Comparison of ENCODE assay signal across 1 fruit fly cellular context in genomic region chr3L:704661-705543, dm6.
TF ChIP-seq lines count a peak whose summit lies in the region.

No protein-coding gene starts in this region.

TF ChIP-seq in whole organism, embryonic, 481 proteins besides CTCF, POLR2A, EP300 and RAD21 (continued from another document and continues in another):
- peak; percentile 45; the same call in 1 of the 2 replicates for TF ChIP-seq CG31441 (GFP tag; IDR thresholded peaks at IDR 0.05; lab: Robert Waterston, UW)
- no peak for TF ChIP-seq slou (GFP tag; optimal IDR thresholded peaks at IDR 0.05; lab: Kevin White, UChicago)
- no peak for TF ChIP-seq chn (GFP tag; optimal IDR thresholded peaks at IDR 0.05; lab: Kevin White, UChicago)
- TF ChIP-seq schlank (tag; optimal IDR thresholded peaks at IDR 0.05; lab: Kevin White, UChicago), result no peak
- TF ChIP-seq eyg (GFP tag; optimal IDR thresholded peaks at IDR 0.05; lab: Kevin White, UChicago), result no peak
- TF ChIP-seq Sox100B (GFP tag; optimal IDR thresholded peaks at IDR 0.05; lab: Kevin White, UChicago), result no peak
- TF ChIP-seq Gsc (GFP tag; IDR thresholded peaks at IDR 0.05; lab: Robert Waterston, UW), result no peak
- TF ChIP-seq Ada2b (GFP tag; IDR thresholded peaks at IDR 0.05; lab: Robert Waterston, UW), result peak; percentile 76
- TF ChIP-seq CG3065 (GFP tag; optimal IDR thresholded peaks at IDR 0.05; lab: Kevin White, UChicago), result no peak
- TF ChIP-seq CG14050 (GFP tag; IDR thresholded peaks at IDR 0.05; lab: Robert Waterston, UW), result no peak
- TF ChIP-seq salm (tag; optimal IDR thresholded peaks at IDR 0.05; lab: Kevin White, UChicago), result no peak
- TF ChIP-seq CG8290 (GFP tag; optimal IDR thresholded peaks at IDR 0.05; lab: Kevin White, UChicago), result no peak
- no peak for TF ChIP-seq CG8290 (tag; optimal IDR thresholded peaks at IDR 0.05; lab: Kevin White, UChicago)
- 0 out of 3 replicates have a peak, but pooled peaks have one; percentile 26 for TF ChIP-seq CG2889 (GFP tag; IDR thresholded peaks at IDR 0.05; lab: Robert Waterston, UW)
- peak; percentile 28 for TF ChIP-seq lab (GFP tag; optimal IDR thresholded peaks at IDR 0.05; lab: Kevin White, UChicago)
- TF ChIP-seq CG32772 (GFP tag; IDR thresholded peaks at IDR 0.05; lab: Robert Waterston, UW), result no peak
- TF ChIP-seq CG12299 (tag; optimal IDR thresholded peaks at IDR 0.05; lab: Kevin White, UChicago), result no peak
- TF ChIP-seq TFAM (GFP tag; optimal IDR thresholded peaks at IDR 0.05; lab: Kevin White, UChicago), result no peak
- no peak for TF ChIP-seq pho (GFP tag; optimal IDR thresholded peaks at IDR 0.05; lab: Kevin White, UChicago)
- TF ChIP-seq ftz-f1 (GFP tag; optimal IDR thresholded peaks at IDR 0.05; lab: Kevin White, UChicago), result no peak
- TF ChIP-seq klu (GFP tag; IDR thresholded peaks at IDR 0.05; lab: Robert Waterston, UW), result 0 out of 2 replicates have a peak, but pooled peaks have one; percentile 38
- peak; percentile 37 for TF ChIP-seq CG12391 (tag; optimal IDR thresholded peaks at IDR 0.05; lab: Kevin White, UChicago)
- peak; percentile 10 for TF ChIP-seq CG2712 (tag; optimal IDR thresholded peaks at IDR 0.05; lab: Kevin White, UChicago)
- peak; percentile 57; the same call in 1 of the 2 replicates for TF ChIP-seq CG32532 (GFP tag; IDR thresholded peaks at IDR 0.05; lab: Robert Waterston, UW)
- TF ChIP-seq sqz (GFP tag; optimal IDR thresholded peaks at IDR 0.05; lab: Kevin White, UChicago), result no peak
- peak; percentile 44 for TF ChIP-seq CG11504 (tag; optimal IDR thresholded peaks at IDR 0.05; lab: Kevin White, UChicago)
- no peak for TF ChIP-seq Sin3A (optimal IDR thresholded peaks at IDR 0.05; lab: Kevin White, UChicago)
- no peak for TF ChIP-seq CG5953 (GFP tag; IDR thresholded peaks at IDR 0.05; lab: Robert Waterston, UW)
- TF ChIP-seq CG4328 (GFP tag; optimal IDR thresholded peaks at IDR 0.05; lab: Kevin White, UChicago), result no peak
- no peak for TF ChIP-seq al (GFP tag; IDR thresholded peaks at IDR 0.05; lab: Robert Waterston, UW)
- no peak for TF ChIP-seq prd (optimal IDR thresholded peaks at IDR 0.05; lab: Kevin White, UChicago)
- peak; percentile 57; the same call in 1 of the 3 replicates for TF ChIP-seq prd (GFP tag; IDR thresholded peaks at IDR 0.05; lab: Robert Waterston, UW)
- TF ChIP-seq Fer1 (GFP tag; optimal IDR thresholded peaks at IDR 0.05; lab: Kevin White, UChicago), result peak; percentile 3
- peak; percentile 46; the same call in 2 of the 3 replicates for TF ChIP-seq zfh1 (GFP tag; IDR thresholded peaks at IDR 0.05; lab: Robert Waterston, UW)
- TF ChIP-seq CG13123 (GFP tag; optimal IDR thresholded peaks at IDR 0.05; lab: Kevin White, UChicago), result no peak
- TF ChIP-seq hb (GFP tag; IDR thresholded peaks at IDR 0.05; lab: Robert Waterston, UW; ENCODE audit: partially characterized antibody), result no peak
- no peak for TF ChIP-seq Doc3 (GFP tag; IDR thresholded peaks at IDR 0.05; lab: Robert Waterston, UW; ENCODE audit: partially characterized antibody)
- no peak for TF ChIP-seq jigr1 (GFP tag; IDR thresholded peaks at IDR 0.05; lab: Robert Waterston, UW)
- no peak for TF ChIP-seq Hey (tag; optimal IDR thresholded peaks at IDR 0.05; lab: Kevin White, UChicago)
- no peak for TF ChIP-seq CG33557 (GFP tag; optimal IDR thresholded peaks at IDR 0.05; lab: Kevin White, UChicago)
- no peak for TF ChIP-seq abd-A (tag; optimal IDR thresholded peaks at IDR 0.05; lab: Kevin White, UChicago)
- no peak for TF ChIP-seq CG6791 (GFP tag; IDR thresholded peaks at IDR 0.05; lab: Robert Waterston, UW; ENCODE audit: partially characterized antibody)
- TF ChIP-seq CG1792 (GFP tag; optimal IDR thresholded peaks at IDR 0.05; lab: Kevin White, UChicago), result no peak
- TF ChIP-seq gfzf (GFP tag; optimal IDR thresholded peaks at IDR 0.05; lab: Kevin White, UChicago), result no peak
- no peak for TF ChIP-seq gt (GFP tag; IDR thresholded peaks at IDR 0.05; lab: Robert Waterston, UW)
- TF ChIP-seq CG17328 (GFP tag; IDR thresholded peaks at IDR 0.05; lab: Robert Waterston, UW), result peak; percentile 58; the same call in 1 of the 2 replicates
- TF ChIP-seq Nf-YA (GFP tag; IDR thresholded peaks at IDR 0.05; lab: Robert Waterston, UW), result 0 out of 2 replicates have a peak, but pooled peaks have one; percentile 25
- TF ChIP-seq bbx (GFP tag; IDR thresholded peaks at IDR 0.05; lab: Robert Waterston, UW; ENCODE audit: partially characterized antibody), result no peak
- TF ChIP-seq CG10543 (GFP tag; optimal IDR thresholded peaks at IDR 0.05; lab: Kevin White, UChicago), result no peak
- peak; percentile 44; the same call in 1 of the 3 replicates for TF ChIP-seq CG17361 (GFP tag; IDR thresholded peaks at IDR 0.05; lab: Robert Waterston, UW)
- no peak for TF ChIP-seq CG3726 (GFP tag; IDR thresholded peaks at IDR 0.05; lab: Robert Waterston, UW)
- no peak for TF ChIP-seq trem (tag; optimal IDR thresholded peaks at IDR 0.05; lab: Kevin White, UChicago)
- TF ChIP-seq ranshi (GFP tag; IDR thresholded peaks at IDR 0.05; lab: Robert Waterston, UW), result peak; percentile 49; the same call in 1 of the 2 replicates
- 0 out of 2 replicates have a peak, but pooled peaks have one; percentile 35 for TF ChIP-seq lmd (GFP tag; IDR thresholded peaks at IDR 0.05; lab: Robert Waterston, UW)
- no peak for TF ChIP-seq en (GFP tag; optimal IDR thresholded peaks at IDR 0.05; lab: Kevin White, UChicago)
- TF ChIP-seq org-1 (GFP tag; optimal IDR thresholded peaks at IDR 0.05; lab: Kevin White, UChicago), result no peak
- no peak for TF ChIP-seq PHDP (tag; optimal IDR thresholded peaks at IDR 0.05; lab: Kevin White, UChicago)
- no peak for TF ChIP-seq CG11398 (GFP tag; optimal IDR thresholded peaks at IDR 0.05; lab: Kevin White, UChicago)
- no peak for TF ChIP-seq Opbp (GFP tag; IDR thresholded peaks at IDR 0.05; lab: Robert Waterston, UW; ENCODE audit: partially characterized antibody)
- TF ChIP-seq CG42726 (GFP tag; IDR thresholded peaks at IDR 0.05; lab: Robert Waterston, UW; ENCODE audit: partially characterized antibody), result no peak
- TF ChIP-seq tap (tag; optimal IDR thresholded peaks at IDR 0.05; lab: Kevin White, UChicago), result no peak
- TF ChIP-seq CG6683 (GFP tag; optimal IDR thresholded peaks at IDR 0.05; lab: Kevin White, UChicago), result no peak
- TF ChIP-seq CG16863 (GFP tag; optimal IDR thresholded peaks at IDR 0.05; lab: Kevin White, UChicago), result no peak
- TF ChIP-seq nom (GFP tag; optimal IDR thresholded peaks at IDR 0.05; lab: Kevin White, UChicago), result no peak
- TF ChIP-seq H2.0 (GFP tag; IDR thresholded peaks at IDR 0.05; lab: Robert Waterston, UW), result no peak
- TF ChIP-seq ewg (GFP tag; optimal IDR thresholded peaks at IDR 0.05; lab: Kevin White, UChicago), result no peak
- no peak for TF ChIP-seq tll (GFP tag; optimal IDR thresholded peaks at IDR 0.05; lab: Kevin White, UChicago)
- no peak for TF ChIP-seq CG12744 (GFP tag; optimal IDR thresholded peaks at IDR 0.05; lab: Kevin White, UChicago)
- no peak for TF ChIP-seq CG3838 (GFP tag; optimal IDR thresholded peaks at IDR 0.05; lab: Kevin White, UChicago)
- peak; percentile 5 for TF ChIP-seq CG18262 (tag; optimal IDR thresholded peaks at IDR 0.05; lab: Kevin White, UChicago)
- no peak for TF ChIP-seq CG3847 (GFP tag; IDR thresholded peaks at IDR 0.05; lab: Robert Waterston, UW)
- no peak for TF ChIP-seq stwl (tag; optimal IDR thresholded peaks at IDR 0.05; lab: Kevin White, UChicago)
- no peak for TF ChIP-seq Neu2 (GFP tag; optimal IDR thresholded peaks at IDR 0.05; lab: Kevin White, UChicago; ENCODE audit: borderline replicate concordance)
- no peak for TF ChIP-seq CG7963 (GFP tag; IDR thresholded peaks at IDR 0.05; lab: Robert Waterston, UW; ENCODE audit: partially characterized antibody)
- TF ChIP-seq tgo (GFP tag; IDR thresholded peaks at IDR 0.05; lab: Robert Waterston, UW), result peak; percentile 50; the same call in 2 of the 3 replicates
- no peak for TF ChIP-seq Hmx (GFP tag; optimal IDR thresholded peaks at IDR 0.05; lab: Kevin White, UChicago)
- TF ChIP-seq knrl (GFP tag; IDR thresholded peaks at IDR 0.05; lab: Robert Waterston, UW; ENCODE audit: partially characterized antibody), result no peak
- no peak for TF ChIP-seq bigmax (GFP tag; optimal IDR thresholded peaks at IDR 0.05; lab: Kevin White, UChicago)
- TF ChIP-seq Vsx1 (GFP tag; optimal IDR thresholded peaks at IDR 0.05; lab: Kevin White, UChicago), result no peak
- no peak for TF ChIP-seq fd102C (GFP tag; optimal IDR thresholded peaks at IDR 0.05; lab: Kevin White, UChicago)
- TF ChIP-seq CG13424 (tag; optimal IDR thresholded peaks at IDR 0.05; lab: Kevin White, UChicago), result no peak
- no peak for TF ChIP-seq Sry-δ (GFP tag; optimal IDR thresholded peaks at IDR 0.05; lab: Kevin White, UChicago)
- no peak for TF ChIP-seq CG10654 (GFP tag; optimal IDR thresholded peaks at IDR 0.05; lab: Kevin White, UChicago)
- no peak for TF ChIP-seq dimm (GFP tag; IDR thresholded peaks at IDR 0.05; lab: Robert Waterston, UW)
- TF ChIP-seq CG7556 (GFP tag; optimal IDR thresholded peaks at IDR 0.05; lab: Kevin White, UChicago), result peak; percentile 11
- TF ChIP-seq CG34224 (GFP tag; IDR thresholded peaks at IDR 0.05; lab: Robert Waterston, UW; ENCODE audit: partially characterized antibody), result no peak
- no peak for TF ChIP-seq shn (GFP tag; optimal IDR thresholded peaks at IDR 0.05; lab: Kevin White, UChicago)
- TF ChIP-seq CrebB (tag; optimal IDR thresholded peaks at IDR 0.05; lab: Kevin White, UChicago), result no peak
- no peak for TF ChIP-seq CG18011 (GFP tag; optimal IDR thresholded peaks at IDR 0.05; lab: Kevin White, UChicago)
- TF ChIP-seq CG9817 (tag; optimal IDR thresholded peaks at IDR 0.05; lab: Kevin White, UChicago), result no peak
- TF ChIP-seq CG5180 (GFP tag; optimal IDR thresholded peaks at IDR 0.05; lab: Kevin White, UChicago), result no peak
- TF ChIP-seq CG15696 (tag; optimal IDR thresholded peaks at IDR 0.05; lab: Kevin White, UChicago), result no peak
- peak; percentile 34 for TF ChIP-seq cwo (GFP tag; optimal IDR thresholded peaks at IDR 0.05; lab: Kevin White, UChicago)
- TF ChIP-seq CG34422 (GFP tag; IDR thresholded peaks at IDR 0.05; lab: Robert Waterston, UW), result 0 out of 3 replicates have a peak, but pooled peaks have one; percentile 33
- TF ChIP-seq Med (GFP tag; lab: Kevin White, UChicago), result no peak
- peak; percentile 37 for TF ChIP-seq phol (tag; optimal IDR thresholded peaks at IDR 0.05; lab: Kevin White, UChicago)
- no peak for TF ChIP-seq Oaz (GFP tag; IDR thresholded peaks at IDR 0.05; lab: Robert Waterston, UW)
- TF ChIP-seq az2 (GFP tag; optimal IDR thresholded peaks at IDR 0.05; lab: Kevin White, UChicago), result peak; percentile 31
- TF ChIP-seq Hsf (GFP tag; optimal IDR thresholded peaks at IDR 0.05; lab: Kevin White, UChicago), result peak; percentile 3
- no peak for TF ChIP-seq gce (GFP tag; IDR thresholded peaks at IDR 0.05; lab: Robert Waterston, UW)
- no peak for TF ChIP-seq CG10209 (GFP tag; optimal IDR thresholded peaks at IDR 0.05; lab: Kevin White, UChicago)
- TF ChIP-seq cato (GFP tag; optimal IDR thresholded peaks at IDR 0.05; lab: Kevin White, UChicago; ENCODE audit: borderline replicate concordance), result no peak
- TF ChIP-seq CG7357 (GFP tag; IDR thresholded peaks at IDR 0.05; lab: Robert Waterston, UW), result no peak
- TF ChIP-seq CG4424 (GFP tag; optimal IDR thresholded peaks at IDR 0.05; lab: Kevin White, UChicago), result peak; percentile 15
- no peak for TF ChIP-seq tx (GFP tag; optimal IDR thresholded peaks at IDR 0.05; lab: Kevin White, UChicago)
- TF ChIP-seq nau (GFP tag; optimal IDR thresholded peaks at IDR 0.05; lab: Kevin White, UChicago), result no peak
- no peak for TF ChIP-seq Sry-β (GFP tag; optimal IDR thresholded peaks at IDR 0.05; lab: Kevin White, UChicago)
- TF ChIP-seq CG8359 (GFP tag; optimal IDR thresholded peaks at IDR 0.05; lab: Kevin White, UChicago; ENCODE audit: borderline replicate concordance), result no peak
- TF ChIP-seq jing (GFP tag; optimal IDR thresholded peaks at IDR 0.05; lab: Kevin White, UChicago), result no peak
- TF ChIP-seq GATAe (GFP tag; conservative IDR thresholded peaks at IDR 0.05; lab: Robert Waterston, UW), result no peak
- no peak for TF ChIP-seq Dad (GFP tag; optimal IDR thresholded peaks at IDR 0.05; lab: Kevin White, UChicago)
- no peak for TF ChIP-seq repo (GFP tag; optimal IDR thresholded peaks at IDR 0.05; lab: Kevin White, UChicago)
- TF ChIP-seq unpg (GFP tag; optimal IDR thresholded peaks at IDR 0.05; lab: Kevin White, UChicago), result peak; percentile 36
- TF ChIP-seq zf30C (GFP tag; optimal IDR thresholded peaks at IDR 0.05; lab: Kevin White, UChicago), result no peak
- no peak for TF ChIP-seq hth (optimal IDR thresholded peaks at IDR 0.05; lab: Kevin White, UChicago)
- no peak for TF ChIP-seq CG6854 (GFP tag; optimal IDR thresholded peaks at IDR 0.05; lab: Kevin White, UChicago)
- no peak for TF ChIP-seq Atf3 (GFP tag; optimal IDR thresholded peaks at IDR 0.05; lab: Kevin White, UChicago)
- no peak for TF ChIP-seq sens (GFP tag; lab: Kevin White, UChicago)
- TF ChIP-seq dmrt99B (tag; optimal IDR thresholded peaks at IDR 0.05; lab: Kevin White, UChicago), result peak; percentile 48
- TF ChIP-seq z (GFP tag; IDR thresholded peaks at IDR 0.05; lab: Robert Waterston, UW), result no peak
- TF ChIP-seq ind (GFP tag; optimal IDR thresholded peaks at IDR 0.05; lab: Kevin White, UChicago), result peak; percentile 13
- TF ChIP-seq da (GFP tag; optimal IDR thresholded peaks at IDR 0.05; lab: Kevin White, UChicago), result no peak
- peak; percentile 22; the same call in 1 of the 2 replicates for TF ChIP-seq CG9215 (GFP tag; IDR thresholded peaks at IDR 0.05; lab: Robert Waterston, UW)
- TF ChIP-seq CG31388 (GFP tag; optimal IDR thresholded peaks at IDR 0.05; lab: Kevin White, UChicago), result no peak
- TF ChIP-seq crc (GFP tag; optimal IDR thresholded peaks at IDR 0.05; lab: Kevin White, UChicago), result no peak
- TF ChIP-seq CG15269 (tag; optimal IDR thresholded peaks at IDR 0.05; lab: Kevin White, UChicago), result no peak
- TF ChIP-seq row (GFP tag; IDR thresholded peaks at IDR 0.05; lab: Robert Waterston, UW), result peak; percentile 51; the same call in 2 of the 3 replicates
- TF ChIP-seq Atf6 (GFP tag; IDR thresholded peaks at IDR 0.05; lab: Robert Waterston, UW), result peak; percentile 32; the same call in 1 of the 2 replicates
- no peak for TF ChIP-seq toy (GFP tag; IDR thresholded peaks at IDR 0.05; lab: Robert Waterston, UW)
- TF ChIP-seq Blimp-1 (GFP tag; optimal IDR thresholded peaks at IDR 0.05; lab: Kevin White, UChicago), result peak; percentile 35
- TF ChIP-seq CG4854 (GFP tag; optimal IDR thresholded peaks at IDR 0.05; lab: Kevin White, UChicago), result no peak
- no peak for TF ChIP-seq Side (GFP tag; optimal IDR thresholded peaks at IDR 0.05; lab: Kevin White, UChicago)
- no peak for TF ChIP-seq inv (GFP tag; IDR thresholded peaks at IDR 0.05; lab: Robert Waterston, UW; ENCODE audit: partially characterized antibody)
- TF ChIP-seq YL-1 (GFP tag; optimal IDR thresholded peaks at IDR 0.05; lab: Kevin White, UChicago), result no peak
